Worm (Caenorhabditis elegans) whole organism, L4 larva: ENCODE results near the gene clec-175.
A peak's percentile ranks its signal among the peaks of the same experiment; 100 is the strongest.

Experiments
- F37D6.2 ChIP-seq: sonication (generic microtip); optimal IDR thresholded peaks from 2 replicates; lab custom pipeline; 2016; ENCODE audit warnings: mild to moderate bottlenecking, missing genetic modification characterization, missing compliant biosample characterization
- F49E8.2 ChIP-seq: sonication (generic microtip); optimal IDR thresholded peaks from 2 replicates; lab custom pipeline; 2016; ENCODE audit warnings: missing compliant biosample characterization, mild to moderate bottlenecking, missing genetic modification characterization, borderline replicate concordance
- R02D3.7 ChIP-seq: fragments of 150-350 bp; sonication (generic microtip); optimal IDR thresholded peaks from 3 replicates; lab custom pipeline; 2014; ENCODE audit warnings: missing biosample characterization, missing genetic modification characterization
- T20F7.1 ChIP-seq: fragments of 200-800 bp; sonication (Bioruptor generic); optimal IDR thresholded peaks from 2 replicates; lab custom pipeline; 2018; ENCODE audit warnings: mild to moderate bottlenecking, missing genetic modification characterization, missing compliant biosample characterization
- Y5F2A.4 ChIP-seq: fragments of 200-800 bp; sonication (Bioruptor generic); optimal IDR thresholded peaks from 2 replicates; lab custom pipeline; 2018; ENCODE audit warnings: mild to moderate bottlenecking, missing genetic modification characterization, missing compliant biosample characterization
- arid-1 ChIP-seq: fragments of 200-800 bp; sonication (Bioruptor generic); conservative IDR thresholded peaks from 2 replicates; pipeline ENCODE4 v1.3.6; 2022; ENCODE audit warnings: missing genetic modification reagents, missing genetic modification characterization, missing compliant biosample characterization
- attf-4 ChIP-seq: sonication (generic microtip); optimal IDR thresholded peaks from 3 replicates; lab custom pipeline; 2017; ENCODE audit warnings: missing biosample characterization, missing genetic modification characterization
- ceh-32 ChIP-seq: sonication (generic microtip); optimal IDR thresholded peaks from 2 replicates; lab custom pipeline; 2016; ENCODE audit warnings: mild to moderate bottlenecking, missing genetic modification characterization, missing compliant biosample characterization; ENCODE audit not compliant: poor library complexity
- ceh-44 ChIP-seq: fragments of 200-800 bp; sonication (Bioruptor generic); IDR thresholded peaks from 2 replicates; pipeline ENCODE4 v1.3.6; 2022; ENCODE audit warnings: missing genetic modification reagents, missing genetic modification characterization, missing compliant biosample characterization
- ceh-62 ChIP-seq: sonication (generic microtip); optimal IDR thresholded peaks from 2 replicates; lab custom pipeline; 2017; ENCODE audit warnings: missing biosample characterization, missing genetic modification characterization
- ceh-82 ChIP-seq: sonication (generic microtip); optimal IDR thresholded peaks from 2 replicates; lab custom pipeline; 2017; ENCODE audit warnings: missing biosample characterization, missing genetic modification characterization
- ces-1 ChIP-seq: fragments of 150-350 bp; sonication (generic microtip); optimal IDR thresholded peaks from 4 replicates; lab custom pipeline; 2014; ENCODE audit warnings: missing biosample characterization, missing genetic modification reagents, missing genetic modification characterization
- daf-12 ChIP-seq: fragments of 150-350 bp; optimal IDR thresholded peaks from 2 replicates; lab custom pipeline; 2014; ENCODE audit warnings: missing biosample characterization, missing genetic modification reagents, missing genetic modification characterization
- daf-16 ChIP-seq, 3 experiments: sonication (generic microtip); optimal IDR thresholded peaks; 2 replicates each; lab custom pipeline; 2016 to 2017; ENCODE audit warnings: missing genetic modification characterization in 3 of 3, missing genetic modification reagents in 3 of 3, mild to moderate bottlenecking in 2 of 3, missing compliant biosample characterization in 2 of 3, missing biosample characterization in 1 of 3, moderate library complexity in 1 of 3
- dmd-6 ChIP-seq: fragments of 200-800 bp; sonication (Bioruptor generic); IDR thresholded peaks from 2 replicates; pipeline ENCODE4 v1.3.6; 2022; ENCODE audit warnings: missing genetic modification reagents, missing genetic modification characterization, missing compliant biosample characterization
- hif-1 ChIP-seq, 2 experiments: sonication (generic microtip); optimal IDR thresholded peaks; 2 replicates each; lab custom pipeline; 2016 to 2017; ENCODE audit warnings: missing compliant biosample characterization in 2 of 2, missing genetic modification characterization in 2 of 2, missing genetic modification reagents in 2 of 2, missing genotype in 2 of 2, mild to moderate bottlenecking in 1 of 2
- hlh-11 ChIP-seq: fragments of 200-800 bp; sonication (Bioruptor generic); optimal IDR thresholded peaks from 2 replicates; lab custom pipeline; 2018; ENCODE audit warnings: mild to moderate bottlenecking, missing genetic modification characterization, missing compliant biosample characterization
- hlh-30 ChIP-seq: sonication (generic microtip); optimal IDR thresholded peaks from 2 replicates; lab custom pipeline; 2017; ENCODE audit warnings: antibody characterized with exemption, mild to moderate bottlenecking, missing genetic modification characterization, missing compliant biosample characterization; ENCODE audit not compliant: insufficient read depth
- jun-1 ChIP-seq: fragments of 150-350 bp; optimal IDR thresholded peaks from 2 replicates; lab custom pipeline; 2014; ENCODE audit warnings: missing biosample characterization, missing genetic modification reagents, missing genetic modification characterization
- lim-7 ChIP-seq: fragments of 200-800 bp; sonication (Bioruptor generic); IDR thresholded peaks from 2 replicates; pipeline ENCODE4 v1.3.6; 2022; ENCODE audit warnings: missing genetic modification characterization, missing compliant biosample characterization
- lin-1 ChIP-seq: fragments of 200-800 bp; sonication (Bioruptor generic); IDR thresholded peaks from 2 replicates; pipeline ENCODE4 v1.3.6; 2022; ENCODE audit warnings: missing genetic modification reagents, missing genetic modification characterization, missing compliant biosample characterization
- lin-29 ChIP-seq: fragments of 200-800 bp; sonication (Bioruptor generic); IDR thresholded peaks from 2 replicates; pipeline ENCODE4 v1.3.6; 2022; ENCODE audit warnings: missing genetic modification reagents, missing genetic modification characterization, missing compliant biosample characterization
- lin-38 ChIP-seq: fragments of 200-800 bp; sonication (Bioruptor generic); IDR thresholded peaks from 2 replicates; pipeline ENCODE4 v1.3.6; 2022; ENCODE audit warnings: missing genetic modification reagents, missing genetic modification characterization, missing compliant biosample characterization
- mdt-29 ChIP-seq: fragments of 200-800 bp; sonication (Bioruptor generic); IDR thresholded peaks from 2 replicates; pipeline ENCODE4 v1.3.6; 2022; ENCODE audit warnings: missing genetic modification reagents, missing genetic modification characterization, missing compliant biosample characterization
- mep-1 ChIP-seq: fragments of 150-350 bp; sonication (generic microtip); optimal IDR thresholded peaks from 3 replicates; lab custom pipeline; 2014; ENCODE audit warnings: missing biosample characterization, missing genetic modification characterization
- mes-2 ChIP-seq: sonication (generic microtip); optimal IDR thresholded peaks from 2 replicates; lab custom pipeline; 2016; ENCODE audit warnings: missing genotype, mild to moderate bottlenecking, missing genetic modification characterization, missing compliant biosample characterization; ENCODE audit not compliant: poor library complexity, severe bottlenecking
- mxl-3 ChIP-seq: fragments of 200-800 bp; sonication (Bioruptor generic); optimal IDR thresholded peaks from 2 replicates; lab custom pipeline; 2018; ENCODE audit warnings: mild to moderate bottlenecking, missing genetic modification characterization, missing compliant biosample characterization
- nhr-25 ChIP-seq: sonication (generic microtip); optimal IDR thresholded peaks from 2 replicates; lab custom pipeline; 2017; ENCODE audit warnings: missing genetic modification characterization, mild to moderate bottlenecking, missing compliant biosample characterization, antibody characterized with exemption, moderate library complexity, borderline replicate concordance; ENCODE audit not compliant: insufficient read depth
- nhr-76 ChIP-seq: fragments of 150-350 bp; optimal IDR thresholded peaks from 2 replicates; lab custom pipeline; 2014; ENCODE audit warnings: missing biosample characterization, missing genetic modification characterization
- nhr-77 ChIP-seq: fragments of 150-350 bp; optimal IDR thresholded peaks from 2 replicates; lab custom pipeline; 2014; ENCODE audit warnings: missing biosample characterization, missing genetic modification characterization
- pha-4 ChIP-seq, 2 experiments: fragments of 150-350 bp in 1 of 2; fragments of 200-800 bp in 1 of 2; sonication (Bioruptor generic) in 1 of 2; IDR thresholded peaks in 1 of 2; optimal IDR thresholded peaks in 1 of 2; 2 replicates each; pipeline versions ENCODE4 v1.3.6 to Lab custom; 2014 to 2022; ENCODE audit warnings: missing genetic modification characterization in 2 of 2, missing genetic modification reagents in 2 of 2, missing biosample characterization in 1 of 2, missing compliant biosample characterization in 1 of 2
- set-16 ChIP-seq: fragments of 200-800 bp; sonication (Bioruptor generic); IDR thresholded peaks from 2 replicates; pipeline ENCODE4 v1.3.6; 2022; ENCODE audit warnings: missing genetic modification reagents, missing genetic modification characterization, missing compliant biosample characterization
- spr-1 ChIP-seq: sonication (generic microtip); optimal IDR thresholded peaks from 2 replicates; lab custom pipeline; 2016; ENCODE audit warnings: mild to moderate bottlenecking, missing genetic modification characterization, missing compliant biosample characterization
- unc-39 ChIP-seq: sonication (generic microtip); optimal IDR thresholded peaks from 2 replicates; lab custom pipeline; 2017; ENCODE audit warnings: missing biosample characterization, missing genetic modification characterization
- unc-62 ChIP-seq, 3 experiments: fragments of 150-350 bp in 1 of 3; sonication (generic microtip); optimal IDR thresholded peaks in 2 of 3; peaks in 1 of 3; 1 replicate in 1 of 3; 2 replicates in 2 of 3; lab custom pipeline; 2014 to 2017; ENCODE audit warnings: missing biosample characterization in 3 of 3, missing genetic modification characterization in 3 of 3, missing genetic modification reagents in 3 of 3, missing genotype in 1 of 3
- zfp-2 ChIP-seq: sonication (generic microtip); optimal IDR thresholded peaks from 2 replicates; lab custom pipeline; 2016; ENCODE audit warnings: mild to moderate bottlenecking, missing genetic modification characterization, missing compliant biosample characterization
- zip-11 ChIP-seq: fragments of 200-800 bp; sonication (Bioruptor generic); IDR thresholded peaks from 2 replicates; pipeline ENCODE4 v1.3.6; 2022; ENCODE audit warnings: missing genetic modification characterization, missing compliant biosample characterization
- zip-2 ChIP-seq: fragments of 150-350 bp; optimal IDR thresholded peaks from 2 replicates; lab custom pipeline; 2014; ENCODE audit warnings: missing biosample characterization, missing genetic modification characterization
- ztf-7 ChIP-seq: fragments of 150-350 bp; optimal IDR thresholded peaks from 2 replicates; lab custom pipeline; 2014; ENCODE audit warnings: missing biosample characterization, missing genetic modification characterization

The clec-175 gene

ce11 chrIV:4475362-4476086 is 53.4 kb downstream of the clec-175 start (continued):
- no peak for TF ChIP-seq daf-16 (GFP tag; optimal IDR thresholded peaks at IDR 0.05; lab: Kevin White, UChicago)
- peak; percentile 47 for TF ChIP-seq daf-16 (tag; optimal IDR thresholded peaks at IDR 0.05; lab: Kevin White, UChicago)
- TF ChIP-seq lin-1 (GFP tag; lab: Robert Waterston, UW), result no peak
- TF ChIP-seq attf-4 (tag; lab: Kevin White, UChicago), result no peak
- TF ChIP-seq ceh-82 (tag; lab: Kevin White, UChicago), result no peak
- no peak for TF ChIP-seq spr-1 (tag; lab: Kevin White, UChicago)
- no peak for TF ChIP-seq Y5F2A.4
- no peak for TF ChIP-seq lim-7 (GFP tag; lab: Robert Waterston, UW)
- no peak for TF ChIP-seq lin-29 (GFP tag; lab: Robert Waterston, UW)
- TF ChIP-seq zfp-2, result no peak
- peak; percentile 22; the same call in 1 of the 2 replicates for TF ChIP-seq pha-4 (GFP tag; IDR thresholded peaks at IDR 0.05; lab: Robert Waterston, UW)
- no peak for TF ChIP-seq pha-4 (tag; optimal IDR thresholded peaks at IDR 0.05; lab: Kevin White, UChicago)
- no peak for TF ChIP-seq nhr-25 (tag; lab: Kevin White, UChicago)
- TF ChIP-seq arid-1 (GFP tag; lab: Robert Waterston, UW), result no peak
- TF ChIP-seq mxl-3 (GFP tag; lab: Kevin White, UChicago), result peak; percentile 74
- no peak for TF ChIP-seq T20F7.1 (GFP tag; lab: Kevin White, UChicago)
- no peak for TF ChIP-seq R02D3.7 (tag; lab: Kevin White, UChicago)
- TF ChIP-seq hlh-11 (tag; lab: Kevin White, UChicago), result peak; percentile 17
- 0 out of 2 replicates have a peak, but pooled peaks have one; percentile 13 for TF ChIP-seq dmd-6 (GFP tag; lab: Robert Waterston, UW)
- TF ChIP-seq F49E8.2 (tag; lab: Kevin White, UChicago), result no peak
- TF ChIP-seq mes-2 (tag; lab: Kevin White, UChicago), result no peak
- no peak for TF ChIP-seq unc-62 (GFP tag; optimal IDR thresholded peaks at IDR 0.05 in 1 of 2; lab: Kevin White, UChicago)
- no peak for TF ChIP-seq unc-62 (tag; optimal IDR thresholded peaks at IDR 0.05; lab: Kevin White, UChicago)
- TF ChIP-seq hif-1 (tag; optimal IDR thresholded peaks at IDR 0.05; lab: Kevin White, UChicago), result no peak
- peak; percentile 47 for TF ChIP-seq hlh-30
- TF ChIP-seq lin-38 (GFP tag; lab: Robert Waterston, UW), result no peak
- TF ChIP-seq ztf-7 (tag; lab: Kevin White, UChicago), result no peak
- TF ChIP-seq set-16 (GFP tag; lab: Robert Waterston, UW), result no peak
- no peak for TF ChIP-seq ces-1 (GFP tag; lab: Kevin White, UChicago)
- TF ChIP-seq ceh-62 (tag; lab: Kevin White, UChicago), result no peak
- TF ChIP-seq daf-12 (tag; lab: Kevin White, UChicago), result no peak
- no peak for TF ChIP-seq F37D6.2
- no peak for TF ChIP-seq nhr-77 (tag; lab: Kevin White, UChicago)
- no peak for TF ChIP-seq unc-39 (tag; lab: Kevin White, UChicago)
- TF ChIP-seq nhr-76 (tag; lab: Kevin White, UChicago), result no peak
- TF ChIP-seq jun-1 (tag; lab: Kevin White, UChicago), result no peak
- no peak for TF ChIP-seq mdt-29 (GFP tag; lab: Robert Waterston, UW)
- TF ChIP-seq zip-11 (GFP tag; lab: Robert Waterston, UW), result no peak
- no peak for TF ChIP-seq ceh-32 (tag; lab: Kevin White, UChicago)
- TF ChIP-seq zip-2 (tag; lab: Kevin White, UChicago), result no peak
- TF ChIP-seq ceh-44, result no peak
- TF ChIP-seq mep-1 (tag; lab: Kevin White, UChicago), result no peak
- TF ChIP-seq, all 104 proteins: peak for 15
